Fruit fly (Drosophila melanogaster) whole organism, wandering third instar larva: ENCODE measurements around the gene mRpL19.
A peak's percentile ranks its signal among the peaks of the same experiment; 100 is the strongest.

Source experiments
- Abd-B ChIP-seq: fragments of >200 bp; optimal IDR thresholded peaks from 2 replicates; lab custom pipeline; 2017; ENCODE audit warnings: missing biosample characterization, missing genetic modification characterization
- CG32264 ChIP-seq: fragments of 200-800 bp; sonication (Bioruptor generic); optimal IDR thresholded peaks from 2 replicates; lab custom pipeline; 2016; ENCODE audit warnings: missing biosample characterization, missing genetic modification characterization
- CG9705 ChIP-seq: fragments of 200-800 bp; sonication (Bioruptor generic); optimal IDR thresholded peaks from 2 replicates; lab custom pipeline; 2018; ENCODE audit warnings: missing biosample characterization, mild to moderate bottlenecking, missing genetic modification characterization
- CrebA ChIP-seq: fragments of 200-800 bp; sonication (Bioruptor generic); optimal IDR thresholded peaks from 2 replicates; lab custom pipeline; 2016; ENCODE audit warnings: missing biosample characterization, mild to moderate bottlenecking, missing genetic modification characterization, borderline replicate concordance
- Dfd ChIP-seq: fragments of >200 bp; optimal IDR thresholded peaks from 2 replicates; lab custom pipeline; 2017; ENCODE audit warnings: missing biosample characterization, missing genetic modification characterization
- Dif ChIP-seq: fragments of 200-275, 200-300 bp; sonication (Bioruptor generic); optimal IDR thresholded peaks from 2 replicates; lab custom pipeline; 2018; ENCODE audit warnings: missing biosample characterization, missing genetic modification characterization; ENCODE audit not compliant: partially characterized antibody
- GATAd ChIP-seq: sonication (Bioruptor generic); optimal IDR thresholded peaks from 2 replicates; lab custom pipeline; 2016; ENCODE audit warnings: missing biosample characterization, missing genetic modification characterization
- HLH106 ChIP-seq: fragments of 200-800 bp; optimal IDR thresholded peaks from 3 replicates; lab custom pipeline; 2019; ENCODE audit warnings: missing biosample characterization, mild to moderate bottlenecking, missing genetic modification characterization, moderate library complexity
- Hnf4 ChIP-seq: fragments of 200-800 bp; sonication (Bioruptor generic); optimal IDR thresholded peaks from 2 replicates; lab custom pipeline; 2016; ENCODE audit warnings: missing biosample characterization, mild to moderate bottlenecking, missing genetic modification characterization
- Hr78 ChIP-seq: fragments of >200 bp; optimal IDR thresholded peaks from 2 replicates; lab custom pipeline; 2017; ENCODE audit warnings: missing biosample characterization, missing genetic modification characterization
- Hr83 ChIP-seq: fragments of 200-300 bp; sonication (Bioruptor generic); optimal IDR thresholded peaks from 2 replicates; lab custom pipeline; 2016; ENCODE audit warnings: missing biosample characterization, mild to moderate bottlenecking, missing genetic modification characterization, moderate library complexity; ENCODE audit not compliant: poor library complexity, severe bottlenecking
- Jra ChIP-seq: sonication (Bioruptor generic); optimal IDR thresholded peaks from 2 replicates; lab custom pipeline; 2016; ENCODE audit warnings: missing biosample characterization, missing genetic modification characterization
- Mio ChIP-seq: sonication (Bioruptor generic); optimal IDR thresholded peaks from 2 replicates; lab custom pipeline; 2016; ENCODE audit warnings: missing biosample characterization, missing genetic modification characterization
- Myc ChIP-seq: fragments of >200 bp; optimal IDR thresholded peaks from 2 replicates; lab custom pipeline; 2017
- N ChIP-seq: fragments of >200 bp; optimal IDR thresholded peaks from 2 replicates; lab custom pipeline; 2018; ENCODE audit warnings: missing biosample characterization, missing external identifiers, missing genetic modification characterization
- OdsH ChIP-seq: fragments of 200-800 bp; sonication (Bioruptor generic); optimal IDR thresholded peaks from 2 replicates; lab custom pipeline; 2016; ENCODE audit warnings: missing biosample characterization, mild to moderate bottlenecking, missing genetic modification characterization
- Rel ChIP-seq, 2 experiments: fragments of 200-800 bp; sonication (Bioruptor generic) in 1 of 2; optimal IDR thresholded peaks; 2 replicates in 1 of 2; 3 replicates in 1 of 2; lab custom pipeline; 2016 to 2019; ENCODE audit warnings: mild to moderate bottlenecking in 2 of 2, missing biosample characterization in 2 of 2, missing genetic modification characterization in 2 of 2, moderate library complexity in 1 of 2
- Sp1 ChIP-seq: fragments of 200-800 bp; sonication (Bioruptor generic); optimal IDR thresholded peaks from 3 replicates; lab custom pipeline; 2019; ENCODE audit warnings: missing biosample characterization, mild to moderate bottlenecking, missing genetic modification characterization, moderate library complexity
- Vsx2 ChIP-seq: fragments of 200-300, 225-300 bp; sonication (Bioruptor generic); optimal IDR thresholded peaks from 2 replicates; lab custom pipeline; 2018; ENCODE audit warnings: missing biosample characterization, missing genetic modification characterization; ENCODE audit not compliant: partially characterized antibody
- br ChIP-seq: fragments of 200-800 bp; sonication (Bioruptor generic); optimal IDR thresholded peaks from 2 replicates; lab custom pipeline; 2016; ENCODE audit warnings: missing biosample characterization, missing genetic modification characterization
- brk ChIP-seq: fragments of 200-800 bp; sonication (Bioruptor generic); optimal IDR thresholded peaks from 2 replicates; lab custom pipeline; 2016; ENCODE audit warnings: missing biosample characterization, mild to moderate bottlenecking, missing genetic modification characterization
- dl ChIP-seq, 2 experiments: fragments of 175-275, 200-275 bp in 1 of 2; fragments of 200-275 bp in 1 of 2; sonication (Bioruptor generic); optimal IDR thresholded peaks; lab custom pipeline; 2018; ENCODE audit warnings: mild to moderate bottlenecking in 2 of 2, missing biosample characterization in 2 of 2, missing genetic modification characterization in 2 of 2, moderate library complexity in 2 of 2; ENCODE audit not compliant: partially characterized antibody in 2 of 2, insufficient read depth in 1 of 2
- dmrt93B ChIP-seq: fragments of 200-800 bp; sonication (Bioruptor generic); optimal IDR thresholded peaks from 2 replicates; lab custom pipeline; 2018; ENCODE audit warnings: missing biosample characterization, mild to moderate bottlenecking, missing genetic modification characterization
- dsf ChIP-seq: sonication (Bioruptor generic); optimal IDR thresholded peaks from 2 replicates; lab custom pipeline; 2016; ENCODE audit warnings: missing biosample characterization, missing genetic modification characterization, borderline replicate concordance
- ey ChIP-seq: fragments of 200-800 bp; sonication (Bioruptor generic); optimal IDR thresholded peaks from 2 replicates; lab custom pipeline; 2016; ENCODE audit warnings: missing biosample characterization, missing genetic modification characterization
- foxo ChIP-seq, 2 experiments: fragments of 200-800 bp; sonication (Bioruptor generic); optimal IDR thresholded peaks; 2 replicates in 1 of 2; 3 replicates in 1 of 2; lab custom pipeline; 2016 to 2017; ENCODE audit warnings: missing biosample characterization in 2 of 2, missing genetic modification characterization in 2 of 2
- fru ChIP-seq: fragments of 200-800 bp; sonication (Bioruptor generic); optimal IDR thresholded peaks from 3 replicates; lab custom pipeline; 2016; ENCODE audit warnings: missing biosample characterization, mild to moderate bottlenecking, missing genetic modification characterization
- h ChIP-seq: fragments of 200-800 bp; sonication (Bioruptor generic); optimal IDR thresholded peaks from 3 replicates; lab custom pipeline; 2016; ENCODE audit warnings: missing biosample characterization, mild to moderate bottlenecking, missing genetic modification characterization
- jim ChIP-seq: fragments of 175-275, 200-325 bp; sonication (Bioruptor generic); optimal IDR thresholded peaks from 2 replicates; lab custom pipeline; 2016; ENCODE audit warnings: missing biosample characterization, mild to moderate bottlenecking, missing genetic modification characterization
- lola ChIP-seq: fragments of >200 bp; optimal IDR thresholded peaks from 2 replicates; lab custom pipeline; 2017; ENCODE audit warnings: missing biosample characterization, missing genetic modification characterization
- pan ChIP-seq: fragments of >200 bp; optimal IDR thresholded peaks from 2 replicates; lab custom pipeline; 2017
- psq ChIP-seq: fragments of 200-800 bp; sonication (Bioruptor generic); optimal IDR thresholded peaks from 3 replicates; lab custom pipeline; 2017; ENCODE audit warnings: missing biosample characterization, mild to moderate bottlenecking, missing genetic modification characterization, moderate library complexity
- rgr ChIP-seq: fragments of 200-800 bp; sonication (Bioruptor generic); optimal IDR thresholded peaks from 3 replicates; lab custom pipeline; 2016; ENCODE audit warnings: missing biosample characterization, mild to moderate bottlenecking, missing genetic modification characterization
- sage ChIP-seq: fragments of 200-800 bp; sonication (Bioruptor generic); optimal IDR thresholded peaks from 2 replicates; lab custom pipeline; 2016; ENCODE audit warnings: missing biosample characterization, mild to moderate bottlenecking, missing genetic modification characterization
- sv ChIP-seq: fragments of 200-800 bp; sonication (Bioruptor generic); optimal IDR thresholded peaks from 3 replicates; lab custom pipeline; 2016; ENCODE audit warnings: missing biosample characterization, missing genetic modification characterization
- tai ChIP-seq: sonication (Bioruptor generic); optimal IDR thresholded peaks from 2 replicates; lab custom pipeline; 2016; ENCODE audit warnings: missing biosample characterization, missing genetic modification characterization
- usp ChIP-seq: fragments of >200 bp; optimal IDR thresholded peaks from 2 replicates; lab custom pipeline; 2017; ENCODE audit warnings: missing biosample characterization, missing genetic modification characterization
- woc ChIP-seq: sonication (Bioruptor generic); optimal IDR thresholded peaks from 2 replicates; lab custom pipeline; 2016; ENCODE audit warnings: missing biosample characterization, mild to moderate bottlenecking, missing genetic modification characterization

mRpL19 gene

DNA sequence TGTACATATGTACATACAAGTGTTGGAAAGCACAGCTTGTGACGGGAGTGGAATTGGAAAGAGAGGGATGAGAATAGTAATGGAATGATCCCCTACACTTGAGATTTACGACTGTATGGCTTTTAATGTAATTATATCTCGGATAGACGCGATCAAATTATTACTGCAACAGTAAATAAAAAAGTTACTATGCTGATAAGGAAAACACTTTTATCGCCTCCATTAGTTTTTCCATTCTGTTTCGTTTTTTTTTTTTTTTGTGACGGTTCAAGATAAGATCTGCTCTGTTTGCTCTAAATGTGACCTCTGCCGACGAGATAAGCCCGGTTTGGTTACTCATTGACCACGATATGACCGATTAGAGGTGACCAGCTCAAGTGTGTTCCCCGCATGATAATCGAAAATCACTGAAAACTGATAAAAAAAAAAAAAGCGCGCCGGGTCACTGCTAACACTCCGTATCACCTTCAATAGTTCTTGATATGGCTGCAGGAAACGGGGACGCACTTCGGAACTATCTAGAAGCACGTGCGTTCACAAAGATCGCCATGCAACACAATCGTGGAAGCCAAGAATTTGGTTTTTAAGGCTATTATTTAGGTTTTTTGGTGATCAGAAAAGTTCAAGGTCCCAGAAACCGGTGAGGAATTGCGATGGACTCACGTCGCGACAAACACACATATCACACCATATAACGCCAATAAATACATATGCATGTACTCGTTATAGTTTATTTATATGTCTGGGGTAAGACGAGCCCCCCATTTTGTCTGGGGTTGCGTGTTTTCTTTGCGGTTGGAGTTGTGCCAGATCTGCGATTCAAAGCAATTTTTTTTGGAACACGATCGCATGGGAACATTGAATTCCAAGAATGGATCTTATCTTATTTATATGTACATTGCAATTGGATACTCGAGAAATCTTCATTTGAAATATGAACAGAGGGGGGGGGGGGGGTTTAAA is 3.1 kb upstream of the mRpL19 start, which contains the start of gene p:
Gene p, minus strand, starts transcription at position 156 of the 963 bp plus-strand sequence.
- no peak for TF ChIP-seq Hr78 (GFP tag; lab: Kevin White, UChicago)
- no peak for TF ChIP-seq Abd-B (GFP tag; lab: Kevin White, UChicago)
- peak; percentile 1 for TF ChIP-seq ey (GFP tag; lab: Kevin White, UChicago)
- no peak for TF ChIP-seq sv
- no peak for TF ChIP-seq CG9705 (GFP tag; lab: Kevin White, UChicago)
- no peak for TF ChIP-seq jim
- TF ChIP-seq lola (GFP tag; lab: Kevin White, UChicago): no peak
- TF ChIP-seq usp (GFP tag; lab: Kevin White, UChicago): no peak
- TF ChIP-seq Jra (GFP tag; lab: Kevin White, UChicago): peak; percentile 18
- TF ChIP-seq Hr83 (GFP tag; lab: Kevin White, UChicago): peak; percentile 9
- peak; percentile 33 for TF ChIP-seq h
- no peak for TF ChIP-seq pan (lab: Kevin White, UChicago)
- TF ChIP-seq Myc: no peak
- no peak for TF ChIP-seq Dif
- TF ChIP-seq N (GFP tag; lab: Kevin White, UChicago): no peak
- TF ChIP-seq Rel (GFP tag; optimal IDR thresholded peaks at IDR 0.05; lab: Kevin White, UChicago): no peak
- no peak for TF ChIP-seq Rel (tag; optimal IDR thresholded peaks at IDR 0.05; lab: Kevin White, UChicago)
- TF ChIP-seq Sp1 (GFP tag; lab: Kevin White, UChicago): no peak
- no peak for TF ChIP-seq HLH106 (tag; lab: Kevin White, UChicago)
- peak; percentile 11 for TF ChIP-seq sage (GFP tag; lab: Kevin White, UChicago)
- TF ChIP-seq foxo (GFP tag; optimal IDR thresholded peaks at IDR 0.05; lab: Kevin White, UChicago): peak in 1 of 2 experiments; percentile 62
- TF ChIP-seq GATAd (GFP tag; lab: Kevin White, UChicago): no peak
- no peak for TF ChIP-seq brk
- TF ChIP-seq dl (GFP tag; optimal IDR thresholded peaks at IDR 0.05; lab: Kevin White, UChicago; ENCODE audit: insufficient read depth in 1 of 2, partially characterized antibody in 2 of 2): no peak
- TF ChIP-seq woc (GFP tag; lab: Kevin White, UChicago): peak; percentile 55
- no peak for TF ChIP-seq CG32264 (GFP tag; lab: Kevin White, UChicago)
- TF ChIP-seq Hnf4 (GFP tag; lab: Kevin White, UChicago): peak; percentile 21
- no peak for TF ChIP-seq Mio
- no peak for TF ChIP-seq psq (GFP tag; lab: Kevin White, UChicago)
- peak; percentile 61 for TF ChIP-seq rgr
- TF ChIP-seq dmrt93B (GFP tag; lab: Kevin White, UChicago): no peak
- TF ChIP-seq OdsH (GFP tag; lab: Kevin White, UChicago): peak; percentile 47
- TF ChIP-seq Vsx2: no peak
- no peak for TF ChIP-seq tai (GFP tag; lab: Kevin White, UChicago)
- TF ChIP-seq CrebA: no peak
- peak; percentile 6 for TF ChIP-seq dsf (GFP tag; lab: Kevin White, UChicago)
- no peak for TF ChIP-seq br (GFP tag; lab: Kevin White, UChicago)
- TF ChIP-seq Dfd (GFP tag; lab: Kevin White, UChicago): no peak
- peak; percentile 83 for TF ChIP-seq fru (GFP tag; lab: Kevin White, UChicago)

DNA sequence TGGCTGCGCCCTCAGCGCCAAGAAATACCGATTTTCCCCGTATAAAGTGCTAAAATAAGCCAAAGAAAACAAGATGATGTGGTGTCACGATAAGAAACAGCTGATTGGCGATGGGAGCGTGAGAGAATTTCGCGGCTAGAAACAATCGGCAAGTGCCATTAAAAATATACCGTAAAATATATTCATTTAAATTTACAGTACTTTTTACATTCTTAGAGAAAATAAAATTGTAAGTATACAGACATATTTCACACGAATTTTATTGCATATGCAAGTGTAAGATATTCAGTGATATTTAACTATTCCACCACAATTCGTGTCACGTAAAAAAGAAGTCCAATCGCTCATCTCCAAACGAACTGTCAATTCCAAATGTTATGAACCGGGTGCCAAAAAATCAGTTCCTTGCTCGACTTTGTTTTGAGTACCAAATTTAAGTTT is 2.7 kb downstream of the mRpL19 start, which contains the start of the genes Unc50, CG11755 and CG8043:
Gene Unc50, minus strand, starts transcription at position 54 of the 441 bp plus-strand sequence.
Gene CG11755, plus strand, starts transcription at position 356 of the 441 bp plus-strand sequence.
Gene CG8043, plus strand, starts transcription at position 356 of the 441 bp plus-strand sequence.
- TF ChIP-seq psq (GFP tag; lab: Kevin White, UChicago) (peak; percentile 70), Dfd (GFP tag; lab: Kevin White, UChicago) (no peak), dmrt93B (GFP tag; lab: Kevin White, UChicago) (peak; percentile 74), Myc (peak; percentile 24), OdsH (GFP tag; lab: Kevin White, UChicago) (peak; percentile 79), CG32264 (GFP tag; lab: Kevin White, UChicago) (peak; percentile 49), N (GFP tag; lab: Kevin White, UChicago) (no peak), HLH106 (tag; lab: Kevin White, UChicago) (peak; percentile 85), br (GFP tag; lab: Kevin White, UChicago) (peak; percentile 76), brk (no peak), dl (GFP tag; optimal IDR thresholded peaks at IDR 0.05; lab: Kevin White, UChicago; ENCODE audit: insufficient read depth in 1 of 2, partially characterized antibody in 2 of 2) (no peak), GATAd (GFP tag; lab: Kevin White, UChicago) (no peak), Rel (GFP tag; optimal IDR thresholded peaks at IDR 0.05; lab: Kevin White, UChicago) (no peak), Rel (tag; optimal IDR thresholded peaks at IDR 0.05; lab: Kevin White, UChicago) (peak; percentile 48), rgr (peak; percentile 82), CG9705 (GFP tag; lab: Kevin White, UChicago) (peak; percentile 80), fru (GFP tag; lab: Kevin White, UChicago) (peak; percentile 82), dsf (GFP tag; lab: Kevin White, UChicago) (peak; percentile 79), sage (GFP tag; lab: Kevin White, UChicago) (peak; percentile 73), ey (GFP tag; lab: Kevin White, UChicago) (peak; percentile 74), Hr83 (GFP tag; lab: Kevin White, UChicago) (peak; percentile 47), h (peak; percentile 86), lola (GFP tag; lab: Kevin White, UChicago) (no peak), woc (GFP tag; lab: Kevin White, UChicago) (peak; percentile 95), sv (peak; percentile 72), foxo (GFP tag; optimal IDR thresholded peaks at IDR 0.05; lab: Kevin White, UChicago) (peak in 1 of 2 experiments; percentile 83), Sp1 (GFP tag; lab: Kevin White, UChicago) (peak; percentile 74)
